Worm (Caenorhabditis elegans) whole organism, young adult: ENCODE data around the gene C52E2.2.
"Not testable (repeated sequence)": the region's sequence is repeated elsewhere in the genome, so short reads cannot be mapped to it uniquely, and the experiment has no call there.

ENCODE experiments used
- ama-1 ChIP-seq, 3 experiments: fragments of 150-350 bp in 1 of 3; sonication (generic microtip) in 2 of 3; optimal IDR thresholded peaks; 2 replicates each; lab custom pipeline; 2014 to 2018; ENCODE audit warnings: missing biosample characterization in 2 of 3, missing genetic modification characterization in 2 of 3, missing genetic modification reagents in 2 of 3
- athp-1 ChIP-seq: sonication (generic microtip); optimal IDR thresholded peaks from 2 replicates; lab custom pipeline; 2017; ENCODE audit warnings: mild to moderate bottlenecking, missing genetic modification characterization, missing compliant biosample characterization
- die-1 ChIP-seq: sonication (generic microtip); optimal IDR thresholded peaks from 2 replicates; lab custom pipeline; 2016; ENCODE audit warnings: missing genotype, mild to moderate bottlenecking, missing genetic modification characterization, missing compliant biosample characterization
- efl-1 ChIP-seq: fragments of 150-350 bp; optimal IDR thresholded peaks from 2 replicates; lab custom pipeline; 2014; ENCODE audit warnings: missing biosample characterization, missing genetic modification reagents, missing genetic modification characterization
- hmg-20 ChIP-seq: fragments of 200-800 bp; sonication (Bioruptor generic); IDR thresholded peaks from 2 replicates; pipeline ENCODE4 v1.3.6; 2022; ENCODE audit warnings: missing genetic modification reagents, missing genetic modification characterization, missing compliant biosample characterization
- let-526 ChIP-seq: fragments of 200-800 bp; sonication (Bioruptor generic); IDR thresholded peaks from 2 replicates; pipeline ENCODE4 v1.3.6; 2022; ENCODE audit warnings: missing genetic modification reagents, missing genetic modification characterization, missing compliant biosample characterization
- lin-54 ChIP-seq: fragments of 200-800 bp; sonication (Bioruptor generic); optimal IDR thresholded peaks from 2 replicates; lab custom pipeline; 2018; ENCODE audit warnings: mild to moderate bottlenecking, missing genetic modification characterization, missing compliant biosample characterization
- nfya-1 ChIP-seq: sonication (generic microtip); optimal IDR thresholded peaks from 2 replicates; lab custom pipeline; 2017; ENCODE audit warnings: antibody characterized with exemption, missing compliant biosample characterization, missing genetic modification characterization, borderline replicate concordance; ENCODE audit not compliant: insufficient read depth
- nfyb-1 ChIP-seq: fragments of 200-800 bp; sonication (Bioruptor generic); IDR thresholded peaks from 2 replicates; pipeline ENCODE4 v1.3.6; 2022; ENCODE audit warnings: missing genetic modification reagents, missing genetic modification characterization, missing compliant biosample characterization
- zfh-2 ChIP-seq: fragments of 200-800 bp; sonication (Bioruptor generic); conservative IDR thresholded peaks from 2 replicates; pipeline ENCODE4 v1.3.6; 2022; ENCODE audit warnings: missing genetic modification reagents, missing genetic modification characterization, missing compliant biosample characterization

ce11 chrII:1862334-1862733, 9.7 kb downstream of the C52E2.2 start, which contains the start of gene fbxb-98:
- not testable (repeated sequence) for TF ChIP-seq ama-1 (optimal IDR thresholded peaks at IDR 0.05; lab: Kevin White, UChicago); ama-1 (GFP tag; optimal IDR thresholded peaks at IDR 0.05; lab: Kevin White, UChicago); nfyb-1 (GFP tag; lab: Robert Waterston, UW); let-526 (GFP tag; lab: Robert Waterston, UW); hmg-20 (GFP tag; lab: Robert Waterston, UW); efl-1 (GFP tag; lab: Kevin White, UChicago); lin-54 (GFP tag; lab: Kevin White, UChicago); nfya-1 (tag; lab: Kevin White, UChicago); die-1 (tag; lab: Kevin White, UChicago); zfh-2 (GFP tag; lab: Robert Waterston, UW); athp-1 (tag; lab: Kevin White, UChicago)
